Worm (Caenorhabditis elegans): Measurements from ENCODE around the gene C18E9.2.

DNA sequence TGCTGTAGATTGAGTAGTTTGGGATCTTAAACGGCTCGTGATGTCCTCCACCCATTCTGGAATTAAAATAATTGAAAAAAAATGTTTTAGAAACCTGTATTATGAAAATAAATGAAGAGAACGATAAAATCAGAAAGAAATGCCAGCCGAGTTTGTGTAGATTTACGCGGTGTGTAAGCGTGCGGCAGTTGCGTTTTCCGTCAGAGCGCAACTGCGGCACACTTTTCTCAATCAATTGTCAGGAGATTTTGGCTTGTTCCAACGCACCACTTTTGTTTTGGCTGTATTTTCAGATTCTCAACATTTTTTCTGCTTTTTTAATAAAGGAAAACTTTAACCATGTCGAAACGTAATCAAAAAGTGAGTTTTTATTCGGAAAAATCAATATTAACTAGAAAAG, at the start of gene C18E9.2, which contains the start of gene ndub-3:
- TF ChIP-seq dao-5 (tag; optimal IDR thresholded peaks at IDR 0.05) (no peak), W03F9.2 (tag; optimal IDR thresholded peaks at IDR 0.05) (no peak), him-1 (tag; optimal IDR thresholded peaks at IDR 0.05) (no peak)
